Worm (Caenorhabditis elegans) whole organism, L4 larva: Measurements from ENCODE around the gene W03D2.9.

ENCODE experiments used
- D1046.2 ChIP-seq: fragments of 200-800 bp; sonication (Bioruptor generic); IDR thresholded peaks from 2 replicates; pipeline ENCODE4 v1.3.6; 2022; ENCODE audit warnings: missing genetic modification characterization, missing compliant biosample characterization
- Y75B8A.6 ChIP-seq: fragments of 200-800 bp; sonication (Bioruptor generic); IDR thresholded peaks from 2 replicates; pipeline ENCODE4 v1.3.6; 2022; ENCODE audit warnings: missing genetic modification reagents, missing genetic modification characterization, missing compliant biosample characterization
- ZK546.5 ChIP-seq, 2 experiments: sonication (generic microtip); optimal IDR thresholded peaks; 2 replicates each; lab custom pipeline; 2017; ENCODE audit warnings: missing biosample characterization in 2 of 2, missing genetic modification characterization in 2 of 2
- cey-2 ChIP-seq: sonication (generic microtip); optimal IDR thresholded peaks from 3 replicates; lab custom pipeline; 2017; ENCODE audit warnings: missing genetic modification characterization, mild to moderate bottlenecking, missing compliant biosample characterization, antibody characterized with exemption, borderline replicate concordance; ENCODE audit not compliant: insufficient read depth
- fkh-10 ChIP-seq: fragments of 150-350 bp; optimal IDR thresholded peaks from 2 replicates; lab custom pipeline; 2014; ENCODE audit warnings: missing biosample characterization, missing genetic modification reagents, missing genetic modification characterization
- jun-1 ChIP-seq: fragments of 150-350 bp; optimal IDR thresholded peaks from 2 replicates; lab custom pipeline; 2014; ENCODE audit warnings: missing biosample characterization, missing genetic modification reagents, missing genetic modification characterization
- lir-3 ChIP-seq: sonication (generic microtip); optimal IDR thresholded peaks from 2 replicates; lab custom pipeline; 2016; ENCODE audit warnings: mild to moderate bottlenecking, missing genetic modification characterization, missing compliant biosample characterization
- mep-1 ChIP-seq: fragments of 150-350 bp; sonication (generic microtip); optimal IDR thresholded peaks from 3 replicates; lab custom pipeline; 2014; ENCODE audit warnings: missing biosample characterization, missing genetic modification characterization
- nhr-28 ChIP-seq: fragments of 150-350 bp; optimal IDR thresholded peaks from 2 replicates; lab custom pipeline; 2014; ENCODE audit warnings: missing biosample characterization, missing genetic modification characterization
- skn-1 ChIP-seq: fragments of 150-350 bp; optimal IDR thresholded peaks from 2 replicates; lab custom pipeline; 2014; ENCODE audit warnings: missing biosample characterization, missing genetic modification characterization
- ztf-11 ChIP-seq: fragments of 150-350 bp; optimal IDR thresholded peaks from 2 replicates; lab custom pipeline; 2014; ENCODE audit warnings: missing biosample characterization, missing genetic modification characterization

DNA sequence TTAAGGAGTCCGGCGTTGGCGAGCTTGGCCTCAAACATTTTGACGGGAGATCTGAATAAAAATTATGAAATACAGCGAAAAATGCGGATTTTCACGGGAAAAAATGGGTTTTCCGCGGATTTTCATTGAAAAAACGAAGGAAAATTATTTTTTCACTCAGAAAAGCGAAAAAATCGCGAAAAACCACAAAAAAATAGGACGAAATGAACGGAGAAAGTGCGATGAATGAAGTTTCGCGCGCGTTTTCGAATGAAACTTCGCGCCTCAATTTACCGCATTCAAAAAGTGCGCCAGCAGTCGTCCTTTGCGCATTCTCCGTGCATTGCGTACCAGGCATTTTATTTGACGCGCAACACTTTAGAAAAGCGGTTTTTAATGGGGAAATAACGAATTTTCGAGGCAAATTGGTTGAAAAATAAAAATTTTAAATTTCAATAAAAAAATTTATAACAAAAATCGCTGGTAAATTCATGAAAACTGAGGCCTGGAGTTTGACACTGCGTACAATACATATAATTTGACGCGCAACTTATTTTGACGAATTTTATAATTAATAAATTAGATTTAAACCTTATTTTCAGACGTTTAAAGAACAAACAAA lies 25.0 kb downstream of the W03D2.9 start, which contains the start of gene pcn-1:
- peak; percentile 85 for TF ChIP-seq jun-1 (tag; lab: Kevin White, UChicago)
- TF ChIP-seq fkh-10 (GFP tag; lab: Kevin White, UChicago) = peak; percentile 65
- TF ChIP-seq lir-3 (tag; lab: Kevin White, UChicago) = peak; percentile 53
- no peak for TF ChIP-seq ZK546.5 (tag; optimal IDR thresholded peaks at IDR 0.05; lab: Kevin White, UChicago)
- peak; percentile 64; the same call in 1 of the 2 replicates for TF ChIP-seq D1046.2 (GFP tag; lab: Robert Waterston, UW)
- TF ChIP-seq mep-1 (tag; lab: Kevin White, UChicago) = peak; percentile 93
- no peak for TF ChIP-seq cey-2 (tag; lab: Kevin White, UChicago)
- TF ChIP-seq Y75B8A.6 = no peak
- TF ChIP-seq ztf-11 = no peak
- TF ChIP-seq skn-1 (tag; lab: Kevin White, UChicago) = no peak
- TF ChIP-seq nhr-28 (tag; lab: Kevin White, UChicago) = peak; percentile 63
